Fruit fly (Drosophila melanogaster): Measurements from ENCODE around the gene mtsh.

mtsh gene

DNA sequence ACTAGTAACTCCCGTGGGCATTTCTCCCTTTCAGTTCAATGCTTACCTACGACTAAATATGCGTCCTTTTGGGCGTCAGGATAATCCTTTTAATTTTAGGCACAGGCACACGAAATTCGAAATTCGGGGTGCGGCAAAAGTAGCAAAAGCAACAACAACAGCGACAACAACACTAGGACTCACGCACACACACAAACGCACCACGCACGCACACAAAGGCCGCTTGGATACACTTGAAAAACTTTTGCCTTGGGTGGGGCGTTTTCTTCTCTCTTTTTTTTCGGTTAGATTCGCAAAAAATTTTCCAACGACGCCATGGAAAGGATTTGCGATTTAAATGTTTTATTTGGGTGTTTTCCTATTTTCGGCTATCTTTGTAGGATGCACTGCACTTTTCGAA is 23.3 kb downstream of the mtsh start:
- TF ChIP-seq ss (GFP tag; optimal IDR thresholded peaks at IDR 0.05) (no peak), Eip78C (GFP tag) (peak; percentile 23)

DNA sequence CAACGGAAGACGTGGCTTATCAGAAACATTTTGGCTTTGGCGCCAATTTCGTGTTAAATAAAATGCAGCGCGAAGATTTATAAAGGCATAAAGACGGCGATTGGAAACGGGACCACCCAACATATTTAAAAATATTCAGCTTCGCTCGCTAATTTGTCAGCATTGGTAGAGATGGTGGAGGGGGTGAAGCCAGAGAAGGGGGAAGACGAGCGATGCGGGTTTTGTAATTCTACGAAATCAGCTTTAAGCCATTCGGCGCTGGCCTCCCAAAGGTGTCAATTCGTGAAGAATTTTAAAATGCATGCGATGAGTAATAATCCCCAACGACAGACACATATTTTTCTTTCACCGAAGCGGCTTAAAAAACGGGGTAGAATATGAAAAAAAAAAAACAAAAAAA is 25.7 kb downstream of the mtsh start:
- TF ChIP-seq net (GFP tag; optimal IDR thresholded peaks at IDR 0.05) (no peak), Sox102F (GFP tag; optimal IDR thresholded peaks at IDR 0.05) (no peak), lz (GFP tag; optimal IDR thresholded peaks at IDR 0.05) (no peak), spab (GFP tag; optimal IDR thresholded peaks at IDR 0.05) (no peak)

DNA sequence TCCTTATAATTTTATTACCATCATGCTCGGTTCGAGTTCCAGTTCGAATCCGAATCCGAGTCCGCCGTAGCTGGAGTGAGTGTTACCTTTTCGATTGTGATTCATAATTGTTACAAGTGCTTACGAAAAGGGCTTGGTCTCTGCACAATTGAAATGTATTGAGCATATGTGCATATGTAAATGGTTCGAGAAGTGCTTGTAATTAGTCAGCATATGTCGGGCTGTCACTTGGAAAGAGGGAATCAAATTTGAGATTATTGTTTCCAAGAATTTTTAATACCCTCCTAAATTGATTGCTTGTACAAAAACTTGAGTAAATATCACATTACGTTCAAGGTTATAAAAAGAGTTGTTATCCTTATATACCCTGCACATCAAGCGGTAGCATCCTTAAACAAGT is 26.3 kb downstream of the mtsh start:
- no peak for TF ChIP-seq CG3919 (GFP tag; optimal IDR thresholded peaks at IDR 0.05)
- no peak for TF ChIP-seq CG4318 (GFP tag; optimal IDR thresholded peaks at IDR 0.05)
- peak; percentile 53 for TF ChIP-seq svp (GFP tag)
- TF ChIP-seq Sox15 (GFP tag; optimal IDR thresholded peaks at IDR 0.05), result no peak
- TF ChIP-seq CG9139 (GFP tag; optimal IDR thresholded peaks at IDR 0.05), result no peak
- TF ChIP-seq CG34406 (GFP tag; optimal IDR thresholded peaks at IDR 0.05), result no peak
- no peak for TF ChIP-seq CG32006 (GFP tag; optimal IDR thresholded peaks at IDR 0.05)
- TF ChIP-seq ss (GFP tag; optimal IDR thresholded peaks at IDR 0.05), result no peak
- TF ChIP-seq lz (GFP tag; optimal IDR thresholded peaks at IDR 0.05), result no peak
- TF ChIP-seq Lpt (GFP tag; optimal IDR thresholded peaks at IDR 0.05), result no peak
- TF ChIP-seq net (GFP tag; optimal IDR thresholded peaks at IDR 0.05), result no peak
- no peak for TF ChIP-seq CG3032 (tag; optimal IDR thresholded peaks at IDR 0.05)
- TF ChIP-seq CG8319 (GFP tag; optimal IDR thresholded peaks at IDR 0.05), result no peak
- TF ChIP-seq CG11762 (GFP tag; optimal IDR thresholded peaks at IDR 0.05; ENCODE audit: insufficient read depth), result no peak
- TF ChIP-seq dac (GFP tag; optimal IDR thresholded peaks at IDR 0.05), result no peak
- TF ChIP-seq CG8119 (GFP tag; IDR thresholded peaks at IDR 0.05), result no peak
- TF ChIP-seq fd85E (GFP tag; optimal IDR thresholded peaks at IDR 0.05), result no peak
- TF ChIP-seq CG6808 (GFP tag; optimal IDR thresholded peaks at IDR 0.05), result no peak
- peak; percentile 29 for TF ChIP-seq Ets96B (tag; optimal IDR thresholded peaks at IDR 0.05)
- TF ChIP-seq CG6792 (GFP tag; optimal IDR thresholded peaks at IDR 0.05), result peak; percentile 13
- TF ChIP-seq Eip75B (GFP tag; optimal IDR thresholded peaks at IDR 0.05), result peak; percentile 45
- TF ChIP-seq CG8632 (GFP tag; optimal IDR thresholded peaks at IDR 0.05), result peak; percentile 39
- no peak for TF ChIP-seq cyc (GFP tag; optimal IDR thresholded peaks at IDR 0.05)
- TF ChIP-seq Sox102F (GFP tag; optimal IDR thresholded peaks at IDR 0.05), result peak; percentile 18
- no peak for TF ChIP-seq pdm3 (GFP tag; optimal IDR thresholded peaks at IDR 0.05)
- peak; percentile 3 for TF ChIP-seq Hr4 (GFP tag; optimal IDR thresholded peaks at IDR 0.05)
- TF ChIP-seq CG11294 (GFP tag; IDR thresholded peaks at IDR 0.05), result no peak
- TF ChIP-seq esn (GFP tag; optimal IDR thresholded peaks at IDR 0.05), result no peak
- TF ChIP-seq dsx (GFP tag; optimal IDR thresholded peaks at IDR 0.05; ENCODE audit: poor library complexity, severe bottlenecking), result no peak
- TF ChIP-seq CG6276 (GFP tag; optimal IDR thresholded peaks at IDR 0.05), result no peak
- peak; percentile 63 for TF ChIP-seq Eip78C (GFP tag)
- TF ChIP-seq CG10631 (GFP tag; optimal IDR thresholded peaks at IDR 0.05), result no peak
- TF ChIP-seq Hr38 (GFP tag; optimal IDR thresholded peaks at IDR 0.05), result no peak
- peak; percentile 10 for TF ChIP-seq Met (GFP tag; optimal IDR thresholded peaks at IDR 0.05)
- no peak for TF ChIP-seq Eip93F (GFP tag; optimal IDR thresholded peaks at IDR 0.05)
- TF ChIP-seq CG6163 (GFP tag; IDR thresholded peaks at IDR 0.05), result 0 out of 3 replicates have a peak, but pooled peaks have one; percentile 37
- no peak for TF ChIP-seq CG10669 (GFP tag; optimal IDR thresholded peaks at IDR 0.05)
- TF ChIP-seq CG7368 (GFP tag; optimal IDR thresholded peaks at IDR 0.05), result no peak
- no peak for TF ChIP-seq Hr39 (GFP tag; optimal IDR thresholded peaks at IDR 0.05)
- TF ChIP-seq fd59A (GFP tag; optimal IDR thresholded peaks at IDR 0.05), result no peak
- TF ChIP-seq acj6 (GFP tag; optimal IDR thresholded peaks at IDR 0.05), result peak; percentile 46
- TF ChIP-seq CG11902 (GFP tag; optimal IDR thresholded peaks at IDR 0.05), result no peak
- no peak for TF ChIP-seq vri (GFP tag; optimal IDR thresholded peaks at IDR 0.05)
- no peak for TF ChIP-seq Ets21C (GFP tag; optimal IDR thresholded peaks at IDR 0.05)
